Fruit fly (Drosophila melanogaster) whole organism, embryonic: ENCODE results near the gene Dmtn.

Experiments
- CG6813 ChIP-seq: fragments of 200-800 bp; sonication (Bioruptor generic); optimal IDR thresholded peaks from 2 replicates; lab custom pipeline; 2017; ENCODE audit warnings: missing biosample characterization, missing genetic modification characterization, mild to moderate bottlenecking, moderate library complexity, missing genetic modification reagents
- D ChIP-seq, 2 experiments: fragments of 200-800 bp in 1 of 2; fragments of >200 bp in 1 of 2; sonication (Bioruptor generic) in 1 of 2; optimal IDR thresholded peaks; 2 replicates in 1 of 2; 3 replicates in 1 of 2; lab custom pipeline; 2017; ENCODE audit warnings: mild to moderate bottlenecking in 1 of 2, missing biosample characterization in 1 of 2, missing genetic modification characterization in 1 of 2, missing genetic modification reagents in 1 of 2
- fru ChIP-seq: fragments of >200 bp; optimal IDR thresholded peaks from 2 replicates; lab custom pipeline; 2017
- gcm2 ChIP-seq: fragments of 200-800 bp; sonication (Bioruptor generic); optimal IDR thresholded peaks from 2 replicates; lab custom pipeline; 2016; ENCODE audit warnings: missing biosample characterization, missing genetic modification characterization

DNA sequence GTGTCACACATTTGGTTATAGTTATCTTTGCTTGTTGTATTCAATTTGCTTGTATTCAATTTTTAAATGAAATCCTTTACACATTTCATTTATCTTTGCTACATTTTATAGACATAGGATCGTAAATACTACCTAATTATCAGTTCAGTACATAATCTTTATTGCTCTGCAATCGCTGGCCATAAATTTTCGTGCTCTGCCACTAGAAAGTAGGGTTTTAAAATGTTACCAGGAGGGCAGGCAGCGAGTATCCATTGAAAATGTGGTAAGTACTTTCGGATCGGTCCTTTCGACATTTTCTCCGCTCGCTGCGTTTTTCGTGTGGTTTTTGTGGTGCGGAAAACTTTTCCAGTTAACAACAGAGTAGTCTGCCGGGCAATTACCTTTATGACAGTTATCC lies 6.4 kb downstream of the Dmtn start:
- TF ChIP-seq D (optimal IDR thresholded peaks at IDR 0.05; lab: Kevin White, UChicago), result no peak
- no peak for TF ChIP-seq D (GFP tag; optimal IDR thresholded peaks at IDR 0.05; lab: Kevin White, UChicago)
- TF ChIP-seq CG6813 (GFP tag; lab: Kevin White, UChicago), result no peak
- no peak for TF ChIP-seq gcm2 (GFP tag; lab: Kevin White, UChicago)
- TF ChIP-seq fru (lab: Kevin White, UChicago), result no peak
